Worm (Caenorhabditis elegans) whole organism, mixed stage, embryonic: Measurements from ENCODE around the gene ZK867.2.

Experiments used
- nhr-28 ChIP-seq: fragments of 150-350 bp; optimal IDR thresholded peaks from 2 replicates; lab custom pipeline; 2014; ENCODE audit warnings: missing biosample characterization, missing genetic modification characterization
- nhr-76 ChIP-seq: sonication (generic microtip); optimal IDR thresholded peaks from 2 replicates; lab custom pipeline; 2017; ENCODE audit warnings: missing biosample characterization, missing genetic modification characterization

DNA sequence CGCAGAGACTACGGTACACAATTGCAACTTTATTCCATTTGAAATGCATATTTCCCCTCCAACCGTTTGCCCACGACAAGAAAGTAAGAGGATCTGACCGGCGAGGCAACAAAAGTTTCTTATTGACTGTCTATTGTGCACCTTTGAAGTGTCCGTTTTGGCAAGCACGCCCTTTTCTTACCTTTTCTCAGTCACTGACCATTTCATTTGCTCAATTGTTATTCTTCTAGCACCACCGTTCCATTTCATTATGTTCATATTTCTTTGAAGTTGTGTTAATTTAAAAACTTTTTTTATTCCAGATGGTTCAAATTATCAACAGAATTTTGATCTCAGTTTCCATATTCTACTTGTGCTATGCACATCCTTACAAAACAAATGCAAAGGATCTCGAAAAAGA is 4.9 kb downstream of the ZK867.2 start, which contains the start of gene spp-22:
- TF ChIP-seq nhr-28 (tag; lab: Kevin White, UChicago), result no peak
- no peak for TF ChIP-seq nhr-76 (tag; lab: Kevin White, UChicago)
